Fruit fly (Drosophila melanogaster): ENCODE measurements around the gene CG15446.

Gene CG15446

dm6 chrX:21102106-21102505 is at the start of gene CG15446:
Gene CG15446, minus strand, starts transcription at chrX:21102206.
- no peak for TF ChIP-seq tj (GFP tag; optimal IDR thresholded peaks at IDR 0.05)
- no peak for TF ChIP-seq cnc (optimal IDR thresholded peaks at IDR 0.05)
- no peak for TF ChIP-seq Mnt (GFP tag; optimal IDR thresholded peaks at IDR 0.05)
- TF ChIP-seq Crg-1 (GFP tag; optimal IDR thresholded peaks at IDR 0.05), result no peak
- no peak for TF ChIP-seq CG1620 (GFP tag; optimal IDR thresholded peaks at IDR 0.05)
- no peak for TF ChIP-seq CG12768 (GFP tag; optimal IDR thresholded peaks at IDR 0.05)
- TF ChIP-seq Clk (GFP tag; optimal IDR thresholded peaks at IDR 0.05), result no peak
- TF ChIP-seq ovo (GFP tag; optimal IDR thresholded peaks at IDR 0.05), result no peak
- TF ChIP-seq kay (GFP tag; ENCODE audit: borderline replicate concordance), result no peak
- no peak for TF ChIP-seq CG7045 (GFP tag; optimal IDR thresholded peaks at IDR 0.05)
- no peak for TF ChIP-seq CG7101 (tag; optimal IDR thresholded peaks at IDR 0.05)
- no peak for TF ChIP-seq CG5204 (GFP tag; optimal IDR thresholded peaks at IDR 0.05)
- TF ChIP-seq toe (GFP tag; optimal IDR thresholded peaks at IDR 0.05), result no peak
- no peak for TF ChIP-seq pad (GFP tag; optimal IDR thresholded peaks at IDR 0.05)
- TF ChIP-seq bab1 (GFP tag; optimal IDR thresholded peaks at IDR 0.05), result no peak
- TF ChIP-seq Hr96 (GFP tag; optimal IDR thresholded peaks at IDR 0.05), result no peak
- TF ChIP-seq CG11617 (GFP tag; optimal IDR thresholded peaks at IDR 0.05), result no peak

DNA sequence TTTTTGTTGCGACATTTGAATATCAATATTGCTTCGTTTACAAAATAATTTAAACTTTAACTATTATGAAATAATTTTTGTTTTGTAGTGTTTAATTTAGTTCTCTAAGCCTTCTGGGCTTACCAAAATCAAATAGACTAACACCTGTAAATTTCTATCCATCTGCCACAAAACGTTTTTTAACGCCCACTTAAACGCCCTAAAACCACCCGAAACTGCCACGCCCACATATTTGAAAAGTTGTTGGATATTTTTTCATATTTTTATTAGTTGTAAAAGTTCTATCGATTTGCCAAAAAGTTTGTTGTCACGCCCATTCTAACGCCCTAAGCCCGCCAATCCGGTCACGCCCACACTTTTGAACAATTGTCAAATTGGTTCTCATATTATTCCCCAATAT is 44.9 kb upstream of the CG15446 start, which contains the start of gene CG45154:
Gene CG45154 (minus strand): TSS at position 101 of the 400 bp plus-strand sequence.
- TF ChIP-seq CG11617 (GFP tag; optimal IDR thresholded peaks at IDR 0.05) (no peak), Clk (GFP tag; optimal IDR thresholded peaks at IDR 0.05) (no peak), bab1 (GFP tag; optimal IDR thresholded peaks at IDR 0.05) (no peak), CG5204 (GFP tag; optimal IDR thresholded peaks at IDR 0.05) (no peak), CG7045 (GFP tag; optimal IDR thresholded peaks at IDR 0.05) (no peak), cnc (optimal IDR thresholded peaks at IDR 0.05) (no peak), toe (GFP tag; optimal IDR thresholded peaks at IDR 0.05) (no peak), CG33017 (tag; optimal IDR thresholded peaks at IDR 0.05) (no peak), CG1620 (GFP tag; optimal IDR thresholded peaks at IDR 0.05) (no peak)

DNA sequence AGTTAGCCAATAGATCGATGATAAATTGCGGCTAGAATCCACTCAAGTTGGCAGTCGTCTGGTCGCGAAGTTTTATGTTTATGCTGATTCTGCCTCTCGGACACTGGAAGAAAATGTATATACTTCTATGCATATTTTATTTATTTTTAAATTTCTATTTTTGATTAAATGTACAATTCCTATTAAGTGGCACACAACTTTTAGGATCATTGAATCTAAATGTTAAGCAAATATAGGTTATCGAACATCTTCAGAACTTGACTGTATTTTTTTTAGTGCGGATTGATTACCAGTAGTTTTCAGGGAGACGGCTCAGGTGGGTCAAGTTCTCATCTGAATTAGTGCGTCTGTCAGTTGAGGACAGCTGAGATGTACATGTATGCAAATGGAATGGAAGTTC is 25.3 kb upstream of the CG15446 start:
- TF ChIP-seq Hr96 (GFP tag; optimal IDR thresholded peaks at IDR 0.05) (no peak), CG1620 (GFP tag; optimal IDR thresholded peaks at IDR 0.05) (no peak), Mnt (GFP tag; optimal IDR thresholded peaks at IDR 0.05) (no peak), Crg-1 (GFP tag; optimal IDR thresholded peaks at IDR 0.05) (no peak), CG12768 (GFP tag; optimal IDR thresholded peaks at IDR 0.05) (no peak), ovo (GFP tag; optimal IDR thresholded peaks at IDR 0.05) (no peak), CG11617 (GFP tag; optimal IDR thresholded peaks at IDR 0.05) (no peak), cic (GFP tag; optimal IDR thresholded peaks at IDR 0.05) (no peak), cnc (optimal IDR thresholded peaks at IDR 0.05) (no peak)

- no peak for TF ChIP-seq CG1620 (GFP tag; optimal IDR thresholded peaks at IDR 0.05)
- TF ChIP-seq CG14711 (tag; optimal IDR thresholded peaks at IDR 0.05), result no peak
- TF ChIP-seq CG5204 (GFP tag; optimal IDR thresholded peaks at IDR 0.05), result no peak
- TF ChIP-seq CG7101 (tag; optimal IDR thresholded peaks at IDR 0.05), result no peak
- no peak for TF ChIP-seq CG33017 (tag; optimal IDR thresholded peaks at IDR 0.05)
- TF ChIP-seq tj (GFP tag; optimal IDR thresholded peaks at IDR 0.05), result no peak
- TF ChIP-seq Mnt (GFP tag; optimal IDR thresholded peaks at IDR 0.05), result no peak
- TF ChIP-seq cic (GFP tag; optimal IDR thresholded peaks at IDR 0.05), result no peak
Measured at dm6 chrX:21126790-21127189, 24.8 kb upstream of the CG15446 start.

DNA sequence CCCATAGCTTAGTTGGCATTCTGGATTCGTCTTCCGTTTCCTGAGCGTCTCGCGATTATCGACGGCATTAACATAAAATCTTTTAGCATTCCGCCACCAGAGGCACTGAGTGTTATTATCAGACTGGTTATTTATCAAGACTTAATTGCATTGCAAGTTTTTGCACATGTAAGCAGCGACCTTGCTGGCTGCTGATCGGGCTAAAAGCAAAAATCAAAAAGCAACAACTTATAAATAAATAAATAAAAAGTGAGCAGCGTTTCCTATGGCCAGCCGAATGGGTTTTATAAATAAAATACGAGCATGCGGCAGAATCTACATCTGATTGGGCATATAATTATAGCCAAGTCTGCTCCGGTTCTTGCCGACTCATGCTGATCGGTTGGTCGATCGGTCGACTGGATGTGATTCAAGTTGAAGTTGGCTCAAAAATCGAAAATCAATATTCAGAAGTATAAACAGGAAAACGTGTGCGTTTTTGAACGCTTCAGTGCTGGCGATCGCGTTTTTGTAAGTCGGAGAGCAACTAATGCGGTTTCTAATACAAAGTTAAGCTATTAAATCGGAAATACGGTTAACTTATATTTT is 24.1 kb upstream of the CG15446 start:
- TF ChIP-seq CG5204 (GFP tag; optimal IDR thresholded peaks at IDR 0.05), result no peak
- TF ChIP-seq tj (GFP tag; optimal IDR thresholded peaks at IDR 0.05), result peak; percentile 91
- TF ChIP-seq CG1620 (GFP tag; optimal IDR thresholded peaks at IDR 0.05), result no peak

- TF ChIP-seq toe (GFP tag; optimal IDR thresholded peaks at IDR 0.05), result no peak
- peak; percentile 82 for TF ChIP-seq bab1 (GFP tag; optimal IDR thresholded peaks at IDR 0.05)
- TF ChIP-seq CG14711 (tag; optimal IDR thresholded peaks at IDR 0.05), result peak; percentile 12
- peak; percentile 2 for TF ChIP-seq CG7101 (tag; optimal IDR thresholded peaks at IDR 0.05)
Measured at dm6 chrX:21124176-21124575, 22.2 kb upstream of the CG15446 start.

DNA sequence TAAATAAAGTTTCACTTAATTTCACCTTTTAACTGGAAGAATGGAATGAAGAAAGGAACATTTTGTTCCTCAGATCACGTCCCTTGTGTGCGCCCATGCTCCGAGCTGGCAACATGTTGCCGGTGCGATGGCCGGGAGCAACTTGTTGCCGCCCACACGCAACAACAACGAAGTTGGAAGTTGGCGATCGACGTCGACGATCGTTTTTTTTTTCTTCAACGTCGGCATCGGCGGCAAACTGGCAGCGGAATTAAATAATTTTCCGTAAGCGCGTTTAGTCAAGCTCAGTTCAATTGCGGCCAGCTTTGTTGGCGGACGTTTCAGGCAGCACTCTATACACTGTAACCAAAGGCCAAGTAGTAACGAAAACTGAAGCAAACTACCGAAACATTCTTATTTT is 21.5 kb upstream of the CG15446 start, which contains the start of gene ldd:
Gene ldd (plus strand): TSS at position 136 of the 400 bp plus-strand sequence.
- no peak for TF ChIP-seq cic (GFP tag; optimal IDR thresholded peaks at IDR 0.05)
- no peak for TF ChIP-seq pad (GFP tag; optimal IDR thresholded peaks at IDR 0.05)
- TF ChIP-seq kay (GFP tag; ENCODE audit: borderline replicate concordance), result no peak
- TF ChIP-seq bab1 (GFP tag; optimal IDR thresholded peaks at IDR 0.05), result no peak
- no peak for TF ChIP-seq tj (GFP tag; optimal IDR thresholded peaks at IDR 0.05)
- TF ChIP-seq CG5204 (GFP tag; optimal IDR thresholded peaks at IDR 0.05), result no peak
- no peak for TF ChIP-seq CG7101 (tag; optimal IDR thresholded peaks at IDR 0.05)
- TF ChIP-seq Mnt (GFP tag; optimal IDR thresholded peaks at IDR 0.05), result no peak
- TF ChIP-seq CG33017 (tag; optimal IDR thresholded peaks at IDR 0.05), result no peak
- TF ChIP-seq cnc (optimal IDR thresholded peaks at IDR 0.05), result no peak
- TF ChIP-seq CG1620 (GFP tag; optimal IDR thresholded peaks at IDR 0.05), result no peak
- no peak for TF ChIP-seq CG14711 (tag; optimal IDR thresholded peaks at IDR 0.05)
- no peak for TF ChIP-seq CG12768 (GFP tag; optimal IDR thresholded peaks at IDR 0.05)
- no peak for TF ChIP-seq Hr96 (GFP tag; optimal IDR thresholded peaks at IDR 0.05)
- TF ChIP-seq ovo (GFP tag; optimal IDR thresholded peaks at IDR 0.05), result no peak
- no peak for TF ChIP-seq CG11617 (GFP tag; optimal IDR thresholded peaks at IDR 0.05)
- TF ChIP-seq Crg-1 (GFP tag; optimal IDR thresholded peaks at IDR 0.05), result no peak
- no peak for TF ChIP-seq CG7045 (GFP tag; optimal IDR thresholded peaks at IDR 0.05)
- TF ChIP-seq Clk (GFP tag; optimal IDR thresholded peaks at IDR 0.05), result no peak
- no peak for TF ChIP-seq toe (GFP tag; optimal IDR thresholded peaks at IDR 0.05)
